Worm (Caenorhabditis elegans) whole organism, L4 larva: Measurements from ENCODE around the gene mrck-1.
A peak's percentile ranks its signal among the peaks of the same experiment; 100 is the strongest.

Experiments used
- D1046.2 ChIP-seq: fragments of 200-800 bp; sonication (Bioruptor generic); IDR thresholded peaks from 2 replicates; pipeline ENCODE4 v1.3.6; 2022; ENCODE audit warnings: missing genetic modification characterization, missing compliant biosample characterization
- F10B5.3 ChIP-seq: sonication (generic microtip); optimal IDR thresholded peaks from 2 replicates; lab custom pipeline; 2016; ENCODE audit warnings: mild to moderate bottlenecking, missing genetic modification characterization, missing compliant biosample characterization
- F37D6.2 ChIP-seq: sonication (generic microtip); optimal IDR thresholded peaks from 2 replicates; lab custom pipeline; 2016; ENCODE audit warnings: mild to moderate bottlenecking, missing genetic modification characterization, missing compliant biosample characterization
- F44E2.7 ChIP-seq: fragments of 200-800 bp; sonication (Bioruptor generic); IDR thresholded peaks from 2 replicates; pipeline ENCODE4 v2.1.2; 2022; ENCODE audit warnings: missing genetic modification characterization, missing compliant biosample characterization
- F49E8.2 ChIP-seq: sonication (generic microtip); optimal IDR thresholded peaks from 2 replicates; lab custom pipeline; 2016; ENCODE audit warnings: missing compliant biosample characterization, mild to moderate bottlenecking, missing genetic modification characterization, borderline replicate concordance
- T20F7.1 ChIP-seq: fragments of 200-800 bp; sonication (Bioruptor generic); optimal IDR thresholded peaks from 2 replicates; lab custom pipeline; 2018; ENCODE audit warnings: mild to moderate bottlenecking, missing genetic modification characterization, missing compliant biosample characterization
- T26A8.4 ChIP-seq: fragments of 200-800 bp; sonication (Bioruptor generic); IDR thresholded peaks from 2 replicates; pipeline ENCODE4 v1.3.6; 2022; ENCODE audit warnings: missing genetic modification characterization, missing compliant biosample characterization
- ZK546.5 ChIP-seq, 2 experiments: sonication (generic microtip); optimal IDR thresholded peaks; 2 replicates each; lab custom pipeline; 2017; ENCODE audit warnings: missing biosample characterization in 2 of 2, missing genetic modification characterization in 2 of 2
- aha-1 ChIP-seq: fragments of 150-350 bp; peaks from one replicate; lab custom pipeline; 2014; ENCODE audit warnings: missing biosample characterization, missing genetic modification characterization
- arid-1 ChIP-seq: fragments of 200-800 bp; sonication (Bioruptor generic); conservative IDR thresholded peaks from 2 replicates; pipeline ENCODE4 v1.3.6; 2022; ENCODE audit warnings: missing genetic modification reagents, missing genetic modification characterization, missing compliant biosample characterization
- attf-4 ChIP-seq: sonication (generic microtip); optimal IDR thresholded peaks from 3 replicates; lab custom pipeline; 2017; ENCODE audit warnings: missing biosample characterization, missing genetic modification characterization
- ceh-20 ChIP-seq: fragments of 200-800 bp; sonication (Bioruptor generic); IDR thresholded peaks from 2 replicates; pipeline ENCODE4 v1.3.6; 2022; ENCODE audit warnings: missing genetic modification reagents, missing genetic modification characterization, missing compliant biosample characterization
- ceh-32 ChIP-seq: sonication (generic microtip); optimal IDR thresholded peaks from 2 replicates; lab custom pipeline; 2016; ENCODE audit warnings: mild to moderate bottlenecking, missing genetic modification characterization, missing compliant biosample characterization; ENCODE audit not compliant: poor library complexity
- ceh-62 ChIP-seq: sonication (generic microtip); optimal IDR thresholded peaks from 2 replicates; lab custom pipeline; 2017; ENCODE audit warnings: missing biosample characterization, missing genetic modification characterization
- ctbp-1 ChIP-seq: fragments of 200-800 bp; sonication (Bioruptor generic); IDR thresholded peaks from 2 replicates; pipeline ENCODE4 v1.3.6; 2022; ENCODE audit warnings: missing genetic modification reagents, missing genetic modification characterization, missing compliant biosample characterization
- daf-12 ChIP-seq: fragments of 150-350 bp; optimal IDR thresholded peaks from 2 replicates; lab custom pipeline; 2014; ENCODE audit warnings: missing biosample characterization, missing genetic modification reagents, missing genetic modification characterization
- dmd-9 ChIP-seq: fragments of 200-800 bp; sonication (Bioruptor generic); IDR thresholded peaks from 2 replicates; pipeline ENCODE4 v1.3.6; 2022; ENCODE audit warnings: missing genetic modification reagents, missing genetic modification characterization, missing compliant biosample characterization
- dpl-1 ChIP-seq: fragments of 150-350 bp; optimal IDR thresholded peaks from 2 replicates; lab custom pipeline; 2014; ENCODE audit warnings: missing biosample characterization, missing genetic modification reagents, missing genetic modification characterization
- duxl-1 ChIP-seq: sonication (generic microtip); optimal IDR thresholded peaks from 2 replicates; lab custom pipeline; 2016; ENCODE audit warnings: mild to moderate bottlenecking, missing genetic modification characterization, moderate library complexity, missing compliant biosample characterization; ENCODE audit not compliant: poor library complexity
- fkh-10 ChIP-seq: fragments of 150-350 bp; optimal IDR thresholded peaks from 2 replicates; lab custom pipeline; 2014; ENCODE audit warnings: missing biosample characterization, missing genetic modification reagents, missing genetic modification characterization
- fos-1 ChIP-seq: fragments of 150-350 bp; optimal IDR thresholded peaks from 2 replicates; lab custom pipeline; 2014; ENCODE audit warnings: missing biosample characterization, missing genetic modification characterization
- hif-1 ChIP-seq, 2 experiments: sonication (generic microtip); optimal IDR thresholded peaks; 2 replicates each; lab custom pipeline; 2016 to 2017; ENCODE audit warnings: missing compliant biosample characterization in 2 of 2, missing genetic modification characterization in 2 of 2, missing genetic modification reagents in 2 of 2, missing genotype in 2 of 2, mild to moderate bottlenecking in 1 of 2
- hlh-30 ChIP-seq: sonication (generic microtip); optimal IDR thresholded peaks from 2 replicates; lab custom pipeline; 2017; ENCODE audit warnings: antibody characterized with exemption, mild to moderate bottlenecking, missing genetic modification characterization, missing compliant biosample characterization; ENCODE audit not compliant: insufficient read depth
- hmg-1.1 ChIP-seq: fragments of 200-800 bp; sonication (Bioruptor generic); IDR thresholded peaks from 2 replicates; pipeline ENCODE4 v1.3.6; 2022; ENCODE audit warnings: missing genetic modification reagents, missing genetic modification characterization, missing compliant biosample characterization
- lim-7 ChIP-seq: fragments of 200-800 bp; sonication (Bioruptor generic); IDR thresholded peaks from 2 replicates; pipeline ENCODE4 v1.3.6; 2022; ENCODE audit warnings: missing genetic modification characterization, missing compliant biosample characterization
- lin-1 ChIP-seq: fragments of 200-800 bp; sonication (Bioruptor generic); IDR thresholded peaks from 2 replicates; pipeline ENCODE4 v1.3.6; 2022; ENCODE audit warnings: missing genetic modification reagents, missing genetic modification characterization, missing compliant biosample characterization
- lin-13 ChIP-seq: fragments of 150-350 bp; optimal IDR thresholded peaks from 2 replicates; lab custom pipeline; 2014; ENCODE audit warnings: missing biosample characterization, missing genetic modification reagents, missing genetic modification characterization
- madf-5 ChIP-seq, 2 experiments: fragments of 200-800 bp; sonication (Bioruptor generic); IDR thresholded peaks; 2 replicates each; pipeline ENCODE4 v1.3.6; 2022; ENCODE audit warnings: missing compliant biosample characterization in 2 of 2, missing genetic modification characterization in 2 of 2
- madf-9 ChIP-seq: fragments of 200-800 bp; sonication (Bioruptor generic); conservative IDR thresholded peaks from 2 replicates; pipeline ENCODE4 v1.3.6; 2022; ENCODE audit warnings: missing genetic modification reagents, missing genetic modification characterization, missing compliant biosample characterization
- mdt-29 ChIP-seq: fragments of 200-800 bp; sonication (Bioruptor generic); IDR thresholded peaks from 2 replicates; pipeline ENCODE4 v1.3.6; 2022; ENCODE audit warnings: missing genetic modification reagents, missing genetic modification characterization, missing compliant biosample characterization
- mes-2 ChIP-seq: sonication (generic microtip); optimal IDR thresholded peaks from 2 replicates; lab custom pipeline; 2016; ENCODE audit warnings: missing genotype, mild to moderate bottlenecking, missing genetic modification characterization, missing compliant biosample characterization; ENCODE audit not compliant: poor library complexity, severe bottlenecking
- nhr-102 ChIP-seq: sonication (generic microtip); optimal IDR thresholded peaks from 2 replicates; lab custom pipeline; 2016; ENCODE audit warnings: mild to moderate bottlenecking, missing genetic modification characterization, moderate library complexity, missing compliant biosample characterization
- nhr-111 ChIP-seq: fragments of 200-800 bp; sonication (Bioruptor generic); optimal IDR thresholded peaks from 2 replicates; lab custom pipeline; 2018; ENCODE audit warnings: mild to moderate bottlenecking, missing genetic modification characterization, missing compliant biosample characterization
- nhr-25 ChIP-seq: sonication (generic microtip); optimal IDR thresholded peaks from 2 replicates; lab custom pipeline; 2017; ENCODE audit warnings: missing genetic modification characterization, mild to moderate bottlenecking, missing compliant biosample characterization, antibody characterized with exemption, moderate library complexity, borderline replicate concordance; ENCODE audit not compliant: insufficient read depth
- nhr-42 ChIP-seq: fragments of 200-800 bp; sonication (Bioruptor generic); IDR thresholded peaks from 2 replicates; pipeline ENCODE4 v1.3.6; 2022; ENCODE audit warnings: missing genetic modification characterization, missing compliant biosample characterization
- nhr-6 ChIP-seq: fragments of 150-350 bp; optimal IDR thresholded peaks from 2 replicates; lab custom pipeline; 2014; ENCODE audit warnings: missing biosample characterization, missing genetic modification characterization
- pha-4 ChIP-seq, 2 experiments: fragments of 150-350 bp in 1 of 2; fragments of 200-800 bp in 1 of 2; sonication (Bioruptor generic) in 1 of 2; IDR thresholded peaks in 1 of 2; optimal IDR thresholded peaks in 1 of 2; 2 replicates each; pipeline versions ENCODE4 v1.3.6 to Lab custom; 2014 to 2022; ENCODE audit warnings: missing genetic modification characterization in 2 of 2, missing genetic modification reagents in 2 of 2, missing biosample characterization in 1 of 2, missing compliant biosample characterization in 1 of 2
- php-3 ChIP-seq: fragments of 200-800 bp; sonication (Bioruptor generic); IDR thresholded peaks from 2 replicates; pipeline ENCODE4 v1.3.6; 2022; ENCODE audit warnings: missing genetic modification reagents, missing genetic modification characterization, missing compliant biosample characterization
- rbr-2 ChIP-seq: sonication (generic microtip); optimal IDR thresholded peaks from 2 replicates; lab custom pipeline; 2016; ENCODE audit warnings: missing genotype, missing genetic modification characterization, missing compliant biosample characterization
- set-16 ChIP-seq: fragments of 200-800 bp; sonication (Bioruptor generic); IDR thresholded peaks from 2 replicates; pipeline ENCODE4 v1.3.6; 2022; ENCODE audit warnings: missing genetic modification reagents, missing genetic modification characterization, missing compliant biosample characterization
- tra-1 ChIP-seq: fragments of 200-800 bp; sonication (Bioruptor generic); IDR thresholded peaks from 2 replicates; pipeline ENCODE4 v1.3.6; 2022; ENCODE audit warnings: missing genetic modification reagents, missing genetic modification characterization, missing compliant biosample characterization
- unc-130 ChIP-seq: sonication (generic microtip); optimal IDR thresholded peaks from 2 replicates; lab custom pipeline; 2016; ENCODE audit warnings: missing genetic modification reagents, missing genetic modification characterization, missing compliant biosample characterization
- vab-7 ChIP-seq: fragments of 200-800 bp; sonication (Bioruptor generic); IDR thresholded peaks from 2 replicates; pipeline ENCODE4 v1.3.6; 2022; ENCODE audit warnings: missing genetic modification reagents, missing genetic modification characterization, missing compliant biosample characterization
- zfp-2 ChIP-seq: sonication (generic microtip); optimal IDR thresholded peaks from 2 replicates; lab custom pipeline; 2016; ENCODE audit warnings: mild to moderate bottlenecking, missing genetic modification characterization, missing compliant biosample characterization
- ztf-11 ChIP-seq: fragments of 150-350 bp; optimal IDR thresholded peaks from 2 replicates; lab custom pipeline; 2014; ENCODE audit warnings: missing biosample characterization, missing genetic modification characterization

Gene mrck-1

DNA sequence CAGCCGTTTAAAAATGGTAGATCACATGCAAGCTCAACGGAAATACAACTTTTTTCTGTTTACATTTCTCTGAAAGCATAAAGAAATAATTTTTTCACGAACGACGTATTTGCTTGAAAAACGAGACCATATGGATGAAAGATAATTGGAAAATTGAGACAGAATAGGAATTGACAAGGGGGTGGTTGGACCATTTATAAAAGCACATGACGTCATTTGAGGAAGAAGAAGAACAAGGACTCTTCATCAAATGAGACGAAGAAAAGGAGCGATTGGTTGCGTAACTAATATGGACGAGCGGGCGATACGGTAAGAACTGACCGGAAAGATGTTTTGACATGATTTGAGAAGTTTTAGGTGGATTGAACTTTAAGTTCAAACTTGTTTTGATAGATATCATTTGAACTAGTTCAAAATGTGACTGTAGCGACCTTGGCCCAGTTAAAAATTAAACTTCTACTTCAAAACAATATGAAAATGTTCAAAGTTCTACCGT is 38.6 kb downstream of the mrck-1 start (continued):
- TF ChIP-seq nhr-102 (no peak), aha-1 (tag; lab: Kevin White, UChicago) (peak; percentile 97), lim-7 (GFP tag; lab: Robert Waterston, UW) (0 out of 2 replicates have a peak, but pooled peaks have one; percentile 3), madf-5 (GFP tag; IDR thresholded peaks at IDR 0.05; lab: Robert Waterston, UW) (no peak)
- TF ChIP-seq, all 104 proteins: peak for 34

- TF ChIP-seq duxl-1 (no peak), tra-1 (GFP tag; lab: Robert Waterston, UW) (peak; percentile 90), set-16 (GFP tag; lab: Robert Waterston, UW) (peak; percentile 100), F49E8.2 (no peak), dmd-9 (GFP tag; lab: Robert Waterston, UW) (no peak), hmg-1.1 (GFP tag; lab: Robert Waterston, UW) (peak; percentile 97), dpl-1 (peak; percentile 67), D1046.2 (GFP tag; lab: Robert Waterston, UW) (no peak), ZK546.5 (tag; optimal IDR thresholded peaks at IDR 0.05; lab: Kevin White, UChicago) (no peak), lin-1 (GFP tag; lab: Robert Waterston, UW) (peak; percentile 91), T26A8.4 (peak; percentile 87), daf-12 (tag; lab: Kevin White, UChicago) (no peak), ceh-32 (tag; lab: Kevin White, UChicago) (peak; percentile 75), ztf-11 (tag; lab: Kevin White, UChicago) (no peak), nhr-102 (peak; percentile 41), attf-4 (tag; lab: Kevin White, UChicago) (no peak), lin-13 (GFP tag; lab: Kevin White, UChicago) (no peak), pha-4 (GFP tag; IDR thresholded peaks at IDR 0.05; lab: Robert Waterston, UW) (peak; percentile 96), pha-4 (tag; optimal IDR thresholded peaks at IDR 0.05; lab: Kevin White, UChicago) (peak; percentile 41), F37D6.2 (peak; percentile 86), vab-7 (GFP tag; lab: Robert Waterston, UW) (no peak), fkh-10 (peak; percentile 93), arid-1 (peak; percentile 81), hlh-30 (tag; lab: Kevin White, UChicago) (peak; percentile 97), zfp-2 (tag; lab: Kevin White, UChicago) (peak; percentile 8), nhr-42 (GFP tag; lab: Robert Waterston, UW) (no peak; the same call in 1 of the 2 replicates), T20F7.1 (GFP tag; lab: Kevin White, UChicago) (peak; percentile 6), rbr-2 (tag; lab: Kevin White, UChicago) (peak; percentile 96), fos-1 (tag; lab: Kevin White, UChicago) (peak; percentile 72), madf-9 (peak; percentile 74; the same call in 1 of the 2 replicates), hif-1 (tag; optimal IDR thresholded peaks at IDR 0.05; lab: Kevin White, UChicago) (peak; percentile 47 to 95), nhr-6 (peak; percentile 90), php-3 (peak; percentile 71), ceh-62 (tag; lab: Kevin White, UChicago) (no peak), mdt-29 (GFP tag; lab: Robert Waterston, UW) (peak; percentile 48; the same call in 1 of the 2 replicates), ctbp-1 (GFP tag; lab: Robert Waterston, UW) (peak; percentile 97), F10B5.3 (tag; lab: Kevin White, UChicago) (peak; percentile 22), nhr-25 (tag; lab: Kevin White, UChicago) (peak; percentile 95), nhr-111 (GFP tag; lab: Kevin White, UChicago) (peak; percentile 59), ceh-20 (peak; percentile 91), unc-130 (GFP tag; lab: Kevin White, UChicago) (peak; percentile 17), F44E2.7 (GFP tag; lab: Robert Waterston, UW) (no peak), mes-2 (tag; lab: Kevin White, UChicago) (peak; percentile 63)
Observed at ce11 chrV:6227326-6228246, 39.5 kb downstream of the mrck-1 start.
